Worm (Caenorhabditis elegans) whole organism, young adult: ENCODE results near the gene rpn-2.

Experiments
- Y95B8A.8 ChIP-seq: fragments of 200-800 bp; sonication (Bioruptor generic); IDR thresholded peaks from 2 replicates; pipeline ENCODE4 v1.3.6; 2022; ENCODE audit warnings: missing genetic modification reagents, missing genetic modification characterization, missing compliant biosample characterization
- ama-1 ChIP-seq, 3 experiments: fragments of 150-350 bp in 1 of 3; sonication (generic microtip) in 2 of 3; optimal IDR thresholded peaks; 2 replicates each; lab custom pipeline; 2014 to 2018; ENCODE audit warnings: missing biosample characterization in 2 of 3, missing genetic modification characterization in 2 of 3, missing genetic modification reagents in 2 of 3
- sptf-2 ChIP-seq: fragments of 200-800 bp; sonication (Bioruptor generic); optimal IDR thresholded peaks from 2 replicates; lab custom pipeline; 2018; ENCODE audit warnings: mild to moderate bottlenecking, missing genetic modification characterization, missing compliant biosample characterization
- ztf-18 ChIP-seq: sonication (generic microtip); optimal IDR thresholded peaks from 2 replicates; lab custom pipeline; 2016; ENCODE audit warnings: missing genotype, mild to moderate bottlenecking, missing genetic modification characterization, missing compliant biosample characterization

ce11 chrIII:6202440-6202839 is 3.5 kb downstream of the rpn-2 start:
- TF ChIP-seq sptf-2 (no peak), Y95B8A.8 (GFP tag; lab: Robert Waterston, UW) (peak; percentile 57; the same call in 1 of the 2 replicates), ztf-18 (tag; lab: Kevin White, UChicago) (peak; percentile 12), ama-1 (optimal IDR thresholded peaks at IDR 0.05; lab: Kevin White, UChicago) (no peak), ama-1 (GFP tag; optimal IDR thresholded peaks at IDR 0.05; lab: Kevin White, UChicago) (peak; percentile 53 to 65)
